Fruit fly (Drosophila melanogaster): ENCODE data around the gene Sod1.

Gene Sod1

dm6 chr3L:11123598-11124284, 10.2 kb upstream of the Sod1 start:
- no peak for TF ChIP-seq br (optimal IDR thresholded peaks at IDR 0.05)
- peak; percentile 32 for TF ChIP-seq abd-A (tag; optimal IDR thresholded peaks at IDR 0.05)
- TF ChIP-seq lbe (GFP tag; optimal IDR thresholded peaks at IDR 0.05): no peak
- TF ChIP-seq h (optimal IDR thresholded peaks at IDR 0.05): no peak
- TF ChIP-seq CG10321 (GFP tag; IDR thresholded peaks at IDR 0.05): no peak
- no peak for TF ChIP-seq CG14710 (tag; optimal IDR thresholded peaks at IDR 0.05)
- no peak for TF ChIP-seq CTCF (GFP tag; optimal IDR thresholded peaks at IDR 0.05)
- no peak for TF ChIP-seq Hand (GFP tag; optimal IDR thresholded peaks at IDR 0.05)
- no peak for TF ChIP-seq fd3F (GFP tag; optimal IDR thresholded peaks at IDR 0.05)
- TF ChIP-seq vnd (GFP tag; IDR thresholded peaks at IDR 0.05; ENCODE audit: partially characterized antibody): no peak
- no peak for TF ChIP-seq zen (tag; optimal IDR thresholded peaks at IDR 0.05)
- TF ChIP-seq CG1024 (GFP tag; IDR thresholded peaks at IDR 0.05): no peak
- no peak for TF ChIP-seq HmgD (GFP tag; optimal IDR thresholded peaks at IDR 0.05)
- TF ChIP-seq yki (optimal IDR thresholded peaks at IDR 0.05): peak; percentile 72
- no peak for TF ChIP-seq gsb (GFP tag; IDR thresholded peaks at IDR 0.05)
- no peak for TF ChIP-seq NC2α (GFP tag; optimal IDR thresholded peaks at IDR 0.05)
- TF ChIP-seq CG6791 (GFP tag; IDR thresholded peaks at IDR 0.05; ENCODE audit: partially characterized antibody): no peak
- no peak for TF ChIP-seq CG3281 (GFP tag; optimal IDR thresholded peaks at IDR 0.05)
- no peak for TF ChIP-seq Deaf1 (tag; optimal IDR thresholded peaks at IDR 0.05)
- TF ChIP-seq CG11560 (tag; IDR thresholded peaks at IDR 0.05): no peak
- TF ChIP-seq BEAF-32 (GFP tag; optimal IDR thresholded peaks at IDR 0.05): no peak
- no peak for TF ChIP-seq Dll (GFP tag; IDR thresholded peaks at IDR 0.05; ENCODE audit: partially characterized antibody)
- TF ChIP-seq kah (GFP tag; optimal IDR thresholded peaks at IDR 0.05): no peak
- TF ChIP-seq crp (GFP tag; optimal IDR thresholded peaks at IDR 0.05): peak in 1 of 2 experiments; percentile 60
- no peak for TF ChIP-seq NK7.1 (GFP tag; optimal IDR thresholded peaks at IDR 0.05)
- no peak for TF ChIP-seq CG14860 (GFP tag; IDR thresholded peaks at IDR 0.05; ENCODE audit: partially characterized antibody)
- TF ChIP-seq Hr39 (optimal IDR thresholded peaks at IDR 0.05): no peak
- TF ChIP-seq dimm (GFP tag; IDR thresholded peaks at IDR 0.05): no peak
- TF ChIP-seq pho (GFP tag; optimal IDR thresholded peaks at IDR 0.05): no peak
- no peak for TF ChIP-seq CG9215 (GFP tag; IDR thresholded peaks at IDR 0.05)
- no peak for TF ChIP-seq hb (GFP tag; IDR thresholded peaks at IDR 0.05; ENCODE audit: partially characterized antibody)
- TF ChIP-seq CG17328 (GFP tag; IDR thresholded peaks at IDR 0.05): no peak
- TF ChIP-seq nmo (GFP tag; optimal IDR thresholded peaks at IDR 0.05): no peak
- no peak for TF ChIP-seq jigr1 (GFP tag; IDR thresholded peaks at IDR 0.05)
- no peak for TF ChIP-seq dysf (GFP tag; IDR thresholded peaks at IDR 0.05)
- no peak for TF ChIP-seq Dbx (GFP tag; IDR thresholded peaks at IDR 0.05)
- TF ChIP-seq Dad (GFP tag; optimal IDR thresholded peaks at IDR 0.05): no peak
- TF ChIP-seq stwl (tag; optimal IDR thresholded peaks at IDR 0.05): no peak
- TF ChIP-seq kay (GFP tag; optimal IDR thresholded peaks at IDR 0.05): no peak
- no peak for TF ChIP-seq Lhr (GFP tag; optimal IDR thresholded peaks at IDR 0.05)
- TF ChIP-seq CG11398 (GFP tag; optimal IDR thresholded peaks at IDR 0.05): no peak
- no peak for TF ChIP-seq az2 (GFP tag; optimal IDR thresholded peaks at IDR 0.05)
- no peak for TF ChIP-seq CG31441 (GFP tag; IDR thresholded peaks at IDR 0.05)
- TF ChIP-seq nom (GFP tag; optimal IDR thresholded peaks at IDR 0.05): peak; percentile 41
- no peak for TF ChIP-seq Taf1 (GFP tag; IDR thresholded peaks at IDR 0.05)
- no peak for TF ChIP-seq disco-r (GFP tag; optimal IDR thresholded peaks at IDR 0.05)
- no peak for TF ChIP-seq Dip2 (GFP tag; IDR thresholded peaks at IDR 0.05)
- TF ChIP-seq HLHmδ (GFP tag; optimal IDR thresholded peaks at IDR 0.05): no peak
- TF ChIP-seq bigmax (GFP tag; optimal IDR thresholded peaks at IDR 0.05): no peak
- no peak for TF ChIP-seq CG3407 (GFP tag; optimal IDR thresholded peaks at IDR 0.05)
- no peak for TF ChIP-seq sens (GFP tag)
- no peak for TF ChIP-seq CG3163 (GFP tag; optimal IDR thresholded peaks at IDR 0.05)
- TF ChIP-seq YL-1 (GFP tag; optimal IDR thresholded peaks at IDR 0.05): no peak

Measured in whole organism, embryonic.